Worm (Caenorhabditis elegans): ENCODE measurements around the gene acc-3.
A peak's percentile ranks its signal among the peaks of the same experiment; 100 is the strongest.

The acc-3 gene

ce11 chrX:4740630-4741029 lies 13.3 kb upstream of the acc-3 start:
- TF ChIP-seq aly-1 (tag; optimal IDR thresholded peaks at IDR 0.05) (no peak), hmg-4 (GFP tag; optimal IDR thresholded peaks at IDR 0.05) (no peak)

- TF ChIP-seq ama-1 (optimal IDR thresholded peaks at IDR 0.05) (no peak), ceh-13 (GFP tag; optimal IDR thresholded peaks at IDR 0.05) (no peak), hmg-4 (GFP tag; optimal IDR thresholded peaks at IDR 0.05) (no peak), flt-1 (GFP tag; IDR thresholded peaks at IDR 0.05) (no peak), ceh-36 (tag; optimal IDR thresholded peaks at IDR 0.05) (no peak), tbx-11 (GFP tag; IDR thresholded peaks at IDR 0.05) (no peak), tra-4 (tag; optimal IDR thresholded peaks at IDR 0.05) (no peak)
Observed at ce11 chrX:4732752-4733151, 5.5 kb upstream of the acc-3 start, which contains the start of gene aman-1. Gene aman-1 (plus strand): TSS chrX:4733095.

- TF ChIP-seq hmbx-1 (tag; optimal IDR thresholded peaks at IDR 0.05) (no peak), F13C5.2 (tag; optimal IDR thresholded peaks at IDR 0.05) (no peak), tbx-37 (GFP tag; conservative IDR thresholded peaks at IDR 0.05) (no peak), hnd-1 (tag; optimal IDR thresholded peaks at IDR 0.05) (no peak), tra-4 (tag; optimal IDR thresholded peaks at IDR 0.05) (no peak), ceh-13 (GFP tag; optimal IDR thresholded peaks at IDR 0.05) (no peak), ets-7 (tag; optimal IDR thresholded peaks at IDR 0.05) (no peak), pes-1 (GFP tag; IDR thresholded peaks at IDR 0.05) (no peak), B0310.2 (tag; optimal IDR thresholded peaks at IDR 0.05) (no peak), tbx-11 (GFP tag; IDR thresholded peaks at IDR 0.05) (no peak), ceh-36 (tag; optimal IDR thresholded peaks at IDR 0.05) (no peak), sea-1 (GFP tag; conservative IDR thresholded peaks at IDR 0.05) (no peak), hmg-4 (GFP tag; optimal IDR thresholded peaks at IDR 0.05) (no peak), aly-1 (tag; optimal IDR thresholded peaks at IDR 0.05) (no peak), ama-1 (optimal IDR thresholded peaks at IDR 0.05) (no peak), scrt-1 (GFP tag; IDR thresholded peaks at IDR 0.05) (no peak), flt-1 (GFP tag; IDR thresholded peaks at IDR 0.05) (no peak)
Observed at ce11 chrX:4720603-4721529, 6.4 kb downstream of the acc-3 start, which contains the start of gene F55D10.4. Gene F55D10.4 (minus strand): TSS chrX:4720653.

ce11 chrX:4718114-4718513 lies 9.2 kb downstream of the acc-3 start:
- TF ChIP-seq ets-7 (tag; optimal IDR thresholded peaks at IDR 0.05), result no peak
- no peak for TF ChIP-seq scrt-1 (GFP tag; IDR thresholded peaks at IDR 0.05)
- TF ChIP-seq tbx-37 (GFP tag; conservative IDR thresholded peaks at IDR 0.05), result no peak
- TF ChIP-seq hmg-4 (GFP tag; optimal IDR thresholded peaks at IDR 0.05), result no peak
- no peak for TF ChIP-seq flt-1 (GFP tag; IDR thresholded peaks at IDR 0.05)
- no peak for TF ChIP-seq tbx-11 (GFP tag; IDR thresholded peaks at IDR 0.05)
- no peak for TF ChIP-seq ceh-36 (tag; optimal IDR thresholded peaks at IDR 0.05)
- TF ChIP-seq tra-4 (tag; optimal IDR thresholded peaks at IDR 0.05), result no peak
- no peak for TF ChIP-seq pes-1 (GFP tag; IDR thresholded peaks at IDR 0.05)
- no peak for TF ChIP-seq hnd-1 (tag; optimal IDR thresholded peaks at IDR 0.05)
- no peak for TF ChIP-seq ceh-13 (GFP tag; optimal IDR thresholded peaks at IDR 0.05)
- TF ChIP-seq aly-1 (tag; optimal IDR thresholded peaks at IDR 0.05), result no peak
- no peak for TF ChIP-seq B0310.2 (tag; optimal IDR thresholded peaks at IDR 0.05)
- TF ChIP-seq sea-1 (GFP tag; conservative IDR thresholded peaks at IDR 0.05), result no peak
- no peak for TF ChIP-seq ama-1 (optimal IDR thresholded peaks at IDR 0.05)
- no peak for TF ChIP-seq hmbx-1 (tag; optimal IDR thresholded peaks at IDR 0.05)
- TF ChIP-seq F13C5.2 (tag; optimal IDR thresholded peaks at IDR 0.05), result no peak

- TF ChIP-seq hmbx-1 (tag; optimal IDR thresholded peaks at IDR 0.05) (no peak), F13C5.2 (tag; optimal IDR thresholded peaks at IDR 0.05) (no peak), scrt-1 (GFP tag; IDR thresholded peaks at IDR 0.05) (no peak), ceh-36 (tag; optimal IDR thresholded peaks at IDR 0.05) (no peak), B0310.2 (tag; optimal IDR thresholded peaks at IDR 0.05) (no peak), ets-7 (tag; optimal IDR thresholded peaks at IDR 0.05) (no peak), ceh-13 (GFP tag; optimal IDR thresholded peaks at IDR 0.05) (no peak), sea-1 (GFP tag; conservative IDR thresholded peaks at IDR 0.05) (no peak), aly-1 (tag; optimal IDR thresholded peaks at IDR 0.05) (no peak), ama-1 (optimal IDR thresholded peaks at IDR 0.05) (no peak), tbx-37 (GFP tag; conservative IDR thresholded peaks at IDR 0.05) (no peak; the same call in 1 of the 2 replicates), hmg-4 (GFP tag; optimal IDR thresholded peaks at IDR 0.05) (no peak), flt-1 (GFP tag; IDR thresholded peaks at IDR 0.05) (no peak), tra-4 (tag; optimal IDR thresholded peaks at IDR 0.05) (no peak), pes-1 (GFP tag; IDR thresholded peaks at IDR 0.05) (no peak), hnd-1 (tag; optimal IDR thresholded peaks at IDR 0.05) (no peak), tbx-11 (GFP tag; IDR thresholded peaks at IDR 0.05) (no peak)
Observed at ce11 chrX:4715107-4715506, 12.2 kb downstream of the acc-3 start, which contains the start of gene rpl-25.1. Gene rpl-25.1 (plus strand): TSS chrX:4715178.

- TF ChIP-seq B0310.2 (tag; optimal IDR thresholded peaks at IDR 0.05) (no peak), ceh-36 (tag; optimal IDR thresholded peaks at IDR 0.05) (no peak), ets-7 (tag; optimal IDR thresholded peaks at IDR 0.05) (no peak), tra-4 (tag; optimal IDR thresholded peaks at IDR 0.05) (no peak), ama-1 (optimal IDR thresholded peaks at IDR 0.05) (no peak), sea-1 (GFP tag; conservative IDR thresholded peaks at IDR 0.05) (peak; percentile 63; the same call in 1 of the 2 replicates), scrt-1 (GFP tag; IDR thresholded peaks at IDR 0.05) (0 out of 2 replicates have a peak, but pooled peaks have one; percentile 18), aly-1 (tag; optimal IDR thresholded peaks at IDR 0.05) (peak; percentile 23), hnd-1 (tag; optimal IDR thresholded peaks at IDR 0.05) (no peak), F13C5.2 (tag; optimal IDR thresholded peaks at IDR 0.05) (peak; percentile 55), tbx-37 (GFP tag; conservative IDR thresholded peaks at IDR 0.05) (no peak; the same call in 1 of the 2 replicates), hmbx-1 (tag; optimal IDR thresholded peaks at IDR 0.05) (no peak), tbx-11 (GFP tag; IDR thresholded peaks at IDR 0.05) (no peak), flt-1 (GFP tag; IDR thresholded peaks at IDR 0.05) (peak; percentile 46; the same call in 1 of the 2 replicates), ceh-13 (GFP tag; optimal IDR thresholded peaks at IDR 0.05) (no peak), hmg-4 (GFP tag; optimal IDR thresholded peaks at IDR 0.05) (peak; percentile 80), pes-1 (GFP tag; IDR thresholded peaks at IDR 0.05) (no peak)
Observed at ce11 chrX:4711698-4712329, 15.5 kb downstream of the acc-3 start, which contains the start of the genes dnj-14 and glit-1. Gene dnj-14 (minus strand): TSS chrX:4711748. Gene glit-1 (plus strand): TSS chrX:4712279.

All from whole organism, early embryonic.